Fruit fly (Drosophila melanogaster) whole organism, embryonic: ENCODE measurements around the gene CG9518.

Experiments
- Abd-B ChIP-seq: fragments of 200-800 bp; sonication (Bioruptor generic); optimal IDR thresholded peaks from 2 replicates; lab custom pipeline; 2018; ENCODE audit warnings: missing biosample characterization, mild to moderate bottlenecking, missing genetic modification characterization, moderate library complexity
- Ada2b ChIP-seq: fragments of 200-800 bp; sonication (Bioruptor generic); IDR thresholded peaks from 2 replicates; pipeline ENCODE4 v1.3.6; 2022; ENCODE audit warnings: missing biosample characterization, missing genetic modification characterization
- Asciz ChIP-seq: fragments of 200-800 bp; sonication (Bioruptor generic); optimal IDR thresholded peaks from 2 replicates; lab custom pipeline; 2017; ENCODE audit warnings: missing biosample characterization, mild to moderate bottlenecking, missing genetic modification characterization, missing genetic modification reagents
- B-H1 ChIP-seq: fragments of 200-800 bp; sonication (Bioruptor generic); IDR thresholded peaks from 3 replicates; pipeline ENCODE4 v1.3.6; 2022; ENCODE audit warnings: missing biosample characterization, missing genetic modification characterization
- Blimp-1 ChIP-seq: fragments of 200-800 bp; sonication (Bioruptor generic); optimal IDR thresholded peaks from 3 replicates; lab custom pipeline; 2018; ENCODE audit warnings: missing biosample characterization, missing genetic modification characterization, mild to moderate bottlenecking, moderate library complexity, missing genetic modification reagents
- CG10321 ChIP-seq: fragments of 200-800 bp; sonication (Bioruptor generic); IDR thresholded peaks from 2 replicates; pipeline ENCODE4 v1.3.6; 2022; ENCODE audit warnings: missing biosample characterization, missing genetic modification characterization
- CG12236 ChIP-seq: fragments of 200-800 bp; sonication (Bioruptor generic); optimal IDR thresholded peaks from 2 replicates; lab custom pipeline; 2016; ENCODE audit warnings: missing biosample characterization, missing genetic modification characterization
- CG14014 ChIP-seq: fragments of 200-800 bp; sonication (Bioruptor generic); IDR thresholded peaks from 2 replicates; pipeline ENCODE4 v1.3.6; 2022; ENCODE audit warnings: missing biosample characterization, missing genetic modification characterization
- CG15011 ChIP-seq: fragments of 200-800 bp; sonication (Bioruptor generic); optimal IDR thresholded peaks from 3 replicates; lab custom pipeline; 2018; ENCODE audit warnings: missing biosample characterization, mild to moderate bottlenecking, missing genetic modification characterization
- CG17328 ChIP-seq: fragments of 200-800 bp; sonication (Bioruptor generic); IDR thresholded peaks from 2 replicates; pipeline ENCODE4 v1.3.6; 2022; ENCODE audit warnings: missing biosample characterization, missing genetic modification characterization
- CG17829 ChIP-seq: fragments of 200-800 bp; optimal IDR thresholded peaks from 2 replicates; lab custom pipeline; 2019; ENCODE audit warnings: missing biosample characterization, mild to moderate bottlenecking, missing genetic modification characterization, moderate library complexity
- CG2120 ChIP-seq: fragments of 200-800 bp; sonication (Bioruptor generic); optimal IDR thresholded peaks from 3 replicates; lab custom pipeline; 2016; ENCODE audit warnings: missing biosample characterization, missing genetic modification characterization
- CG2875 ChIP-seq: fragments of 200-800 bp; sonication (Bioruptor generic); optimal IDR thresholded peaks from 2 replicates; lab custom pipeline; 2017; ENCODE audit warnings: missing biosample characterization, mild to moderate bottlenecking, missing genetic modification characterization, missing genetic modification reagents
- CG32532 ChIP-seq: fragments of 200-800 bp; sonication (Bioruptor generic); IDR thresholded peaks from 2 replicates; pipeline ENCODE4 v1.3.6; 2022; ENCODE audit warnings: missing biosample characterization, missing genetic modification characterization
- CG34224 ChIP-seq: fragments of 200-800 bp; sonication (Bioruptor generic); IDR thresholded peaks from 3 replicates; pipeline ENCODE4 v1.3.6; 2022; ENCODE audit warnings: missing biosample characterization, missing genetic modification characterization; ENCODE audit not compliant: partially characterized antibody
- CG42726 ChIP-seq: fragments of 200-800 bp; sonication (Bioruptor generic); IDR thresholded peaks from 2 replicates; pipeline ENCODE4 v1.3.6; 2022; ENCODE audit warnings: missing biosample characterization, missing genetic modification characterization; ENCODE audit not compliant: partially characterized antibody
- CG5245 ChIP-seq: fragments of 200-800 bp; sonication (Bioruptor generic); optimal IDR thresholded peaks from 3 replicates; lab custom pipeline; 2016; ENCODE audit warnings: missing biosample characterization, missing genetic modification characterization
- CG7928 ChIP-seq: fragments of 200-800 bp; sonication (Bioruptor generic); optimal IDR thresholded peaks from 2 replicates; lab custom pipeline; 2017; ENCODE audit warnings: missing biosample characterization, mild to moderate bottlenecking, missing genetic modification characterization
- CG7963 ChIP-seq: fragments of 200-800 bp; sonication (Bioruptor generic); IDR thresholded peaks from 3 replicates; pipeline ENCODE4 v1.3.6; 2022; ENCODE audit warnings: missing biosample characterization, missing genetic modification characterization; ENCODE audit not compliant: partially characterized antibody
- CG8478 ChIP-seq: fragments of >200 bp; optimal IDR thresholded peaks from 2 replicates; lab custom pipeline; 2018
- CG9817 ChIP-seq: fragments of 200-800 bp; sonication (Bioruptor generic); optimal IDR thresholded peaks from 2 replicates; lab custom pipeline; 2018; ENCODE audit warnings: missing biosample characterization, mild to moderate bottlenecking, missing genetic modification characterization, moderate library complexity
- D ChIP-seq, 2 experiments: fragments of 200-800 bp in 1 of 2; fragments of >200 bp in 1 of 2; sonication (Bioruptor generic) in 1 of 2; optimal IDR thresholded peaks; 2 replicates in 1 of 2; 3 replicates in 1 of 2; lab custom pipeline; 2017; ENCODE audit warnings: mild to moderate bottlenecking in 1 of 2, missing biosample characterization in 1 of 2, missing genetic modification characterization in 1 of 2, missing genetic modification reagents in 1 of 2
- Dip2 ChIP-seq: fragments of 200-800 bp; sonication (Bioruptor generic); IDR thresholded peaks from 2 replicates; pipeline ENCODE4 v1.3.6; 2022; ENCODE audit warnings: missing biosample characterization, missing genetic modification characterization
- Gsc ChIP-seq: fragments of 200-800 bp; sonication (Bioruptor generic); IDR thresholded peaks from 2 replicates; pipeline ENCODE4 v1.3.6; 2022; ENCODE audit warnings: missing biosample characterization, missing genetic modification characterization
- H2.0 ChIP-seq: fragments of 200-800 bp; sonication (Bioruptor generic); IDR thresholded peaks from 2 replicates; pipeline ENCODE4 v1.3.6; 2022; ENCODE audit warnings: missing biosample characterization, missing genetic modification characterization
- Hr51 ChIP-seq, 2 experiments: fragments of 200-800 bp; sonication (Bioruptor generic); optimal IDR thresholded peaks; 2 replicates in 1 of 2; 3 replicates in 1 of 2; lab custom pipeline; 2016 to 2018; ENCODE audit warnings: missing biosample characterization in 2 of 2, missing genetic modification characterization in 2 of 2, mild to moderate bottlenecking in 1 of 2, moderate library complexity in 1 of 2
- Kr ChIP-seq: fragments of 200-800 bp; sonication (Bioruptor generic); optimal IDR thresholded peaks from 2 replicates; lab custom pipeline; 2017; ENCODE audit warnings: missing biosample characterization, mild to moderate bottlenecking, missing genetic modification characterization
- MTF-1 ChIP-seq: fragments of 200-800 bp; sonication (Bioruptor generic); optimal IDR thresholded peaks from 2 replicates; lab custom pipeline; 2018; ENCODE audit warnings: missing biosample characterization, mild to moderate bottlenecking, missing genetic modification characterization, borderline replicate concordance
- Mes4 ChIP-seq: fragments of 200-800 bp; sonication (Bioruptor generic); optimal IDR thresholded peaks from 2 replicates; lab custom pipeline; 2016; ENCODE audit warnings: missing biosample characterization, missing genetic modification characterization
- Myb ChIP-seq: fragments of 200-800 bp; sonication (Bioruptor generic); optimal IDR thresholded peaks from 2 replicates; lab custom pipeline; 2016; ENCODE audit warnings: missing biosample characterization, missing genetic modification characterization
- Rx ChIP-seq: fragments of 200-800 bp; sonication (Bioruptor generic); IDR thresholded peaks from 2 replicates; pipeline ENCODE4 v1.3.6; 2022; ENCODE audit warnings: missing biosample characterization, missing genetic modification characterization
- Six4 ChIP-seq: fragments of 200-800 bp; sonication (Bioruptor generic); optimal IDR thresholded peaks from 2 replicates; lab custom pipeline; 2016; ENCODE audit warnings: missing biosample characterization, missing genetic modification characterization
- Spps ChIP-seq: fragments of 200-800 bp; sonication (Bioruptor generic); optimal IDR thresholded peaks from 2 replicates; lab custom pipeline; 2018; ENCODE audit warnings: missing biosample characterization, mild to moderate bottlenecking, missing genetic modification characterization
- ash1 ChIP-seq: fragments of 200-800 bp; sonication (Bioruptor generic); optimal IDR thresholded peaks from 2 replicates; lab custom pipeline; 2018; ENCODE audit warnings: missing biosample characterization, mild to moderate bottlenecking, missing genetic modification characterization
- danr ChIP-seq: fragments of 200-800 bp; sonication (Bioruptor generic); IDR thresholded peaks from 2 replicates; pipeline ENCODE4 v1.3.6; 2022; ENCODE audit warnings: missing biosample characterization, missing genetic modification characterization
- en ChIP-seq: fragments of 200-800 bp; sonication (Bioruptor generic); optimal IDR thresholded peaks from 2 replicates; lab custom pipeline; 2016; ENCODE audit warnings: missing biosample characterization, missing genetic modification characterization
- fd64A ChIP-seq: fragments of 200-800 bp; sonication (Bioruptor generic); optimal IDR thresholded peaks from 3 replicates; lab custom pipeline; 2018; ENCODE audit warnings: missing biosample characterization, mild to moderate bottlenecking, missing genetic modification characterization
- grn ChIP-seq: fragments of 200-800 bp; sonication (Bioruptor generic); optimal IDR thresholded peaks from 3 replicates; lab custom pipeline; 2017; ENCODE audit warnings: missing biosample characterization, missing genetic modification characterization
- gt ChIP-seq: fragments of 200-800 bp; sonication (Bioruptor generic); IDR thresholded peaks from 2 replicates; pipeline ENCODE4 v1.3.6; 2022; ENCODE audit warnings: missing biosample characterization, missing genetic modification characterization
- insv ChIP-seq, 2 experiments: fragments of 200-800 bp; sonication (Bioruptor generic); optimal IDR thresholded peaks; 3 replicates each; lab custom pipeline; 2016 to 2018; ENCODE audit warnings: missing biosample characterization in 2 of 2, missing genetic modification characterization in 2 of 2
- pan ChIP-seq, 4 experiments: fragments of >200 bp in 3 of 4; fragments of 200-800 bp in 1 of 4; sonication (Bioruptor generic) in 1 of 4; optimal IDR thresholded peaks in 3 of 4; IDR thresholded peaks in 1 of 4; 2 replicates each; pipeline versions ENCODE4 v1.3.6 to Lab custom; 2017 to 2022; ENCODE audit warnings: missing biosample characterization in 2 of 4, missing genetic modification characterization in 2 of 4, mixed read lengths in 1 of 4
- repo ChIP-seq: fragments of 200-800 bp; sonication (Bioruptor generic); optimal IDR thresholded peaks from 2 replicates; lab custom pipeline; 2016; ENCODE audit warnings: missing biosample characterization, missing genetic modification characterization
- rib ChIP-seq: fragments of 200-800 bp; sonication (Bioruptor generic); IDR thresholded peaks from 2 replicates; pipeline ENCODE4 v1.3.6; 2022; ENCODE audit warnings: missing biosample characterization, missing genetic modification characterization
- run ChIP-seq: fragments of 200-800 bp; sonication (Bioruptor generic); optimal IDR thresholded peaks from 3 replicates; lab custom pipeline; 2018; ENCODE audit warnings: missing biosample characterization, mild to moderate bottlenecking, missing genetic modification characterization
- slbo ChIP-seq: fragments of 200-800 bp; sonication (Bioruptor generic); IDR thresholded peaks from 2 replicates; pipeline ENCODE4 v1.3.6; 2022; ENCODE audit warnings: missing biosample characterization, missing genetic modification characterization
- sug ChIP-seq: fragments of 200-800 bp; optimal IDR thresholded peaks from 2 replicates; lab custom pipeline; 2019; ENCODE audit warnings: missing biosample characterization, mild to moderate bottlenecking, missing genetic modification characterization, moderate library complexity
- tll ChIP-seq, 2 experiments: fragments of 200-800 bp in 1 of 2; fragments of >200 bp in 1 of 2; sonication (Bioruptor generic) in 1 of 2; optimal IDR thresholded peaks; 2 replicates each; lab custom pipeline; 2017 to 2019; ENCODE audit warnings: missing biosample characterization in 2 of 2, missing genetic modification characterization in 2 of 2, mild to moderate bottlenecking in 1 of 2, moderate library complexity in 1 of 2
- tx ChIP-seq: fragments of 200-800 bp; sonication (Bioruptor generic); optimal IDR thresholded peaks from 2 replicates; lab custom pipeline; 2016; ENCODE audit warnings: missing biosample characterization, missing genetic modification characterization
- zf30C ChIP-seq: fragments of 200-800 bp; sonication (Bioruptor generic); optimal IDR thresholded peaks from 3 replicates; lab custom pipeline; 2018; ENCODE audit warnings: missing biosample characterization, mild to moderate bottlenecking, missing genetic modification characterization

The CG9518 gene

DNA sequence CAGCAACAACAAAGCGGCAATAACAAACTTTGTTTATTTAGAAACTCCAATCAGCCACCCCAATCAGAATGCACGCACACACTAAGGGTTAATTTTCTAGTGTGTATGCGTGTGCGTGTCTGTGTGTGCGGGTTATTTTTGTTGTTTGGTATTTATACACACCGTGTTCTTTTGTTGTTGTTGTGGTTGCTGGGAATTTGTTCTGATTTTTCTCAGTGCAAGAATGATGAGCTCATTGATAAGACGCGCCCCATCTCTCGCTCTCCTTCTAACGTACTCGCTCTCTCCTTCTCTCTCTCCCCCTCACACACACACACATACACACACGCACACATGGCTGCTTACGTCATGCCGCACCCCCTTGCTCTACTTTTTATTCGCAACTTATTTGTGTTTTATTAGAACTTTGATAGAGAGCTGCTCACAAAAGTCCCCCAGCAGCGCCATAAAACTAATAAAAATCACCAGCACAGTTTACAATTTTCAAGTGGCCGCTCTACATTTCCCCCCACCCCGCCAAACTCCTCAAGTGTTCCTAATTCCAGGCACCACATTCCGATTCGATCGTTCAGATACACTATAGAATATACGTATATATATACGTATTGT, 31.1 kb downstream of the CG9518 start (continued):
- TF ChIP-seq Six4 (GFP tag; lab: Kevin White, UChicago) (no peak), Spps (no peak), CG12236 (GFP tag; lab: Kevin White, UChicago) (no peak), CG42726 (GFP tag; lab: Robert Waterston, UW) (0 out of 2 replicates have a peak, but pooled peaks have one; percentile 37), grn (peak; percentile 83), H2.0 (GFP tag; lab: Robert Waterston, UW) (peak; percentile 29; the same call in 1 of the 2 replicates), Hr51 (GFP tag; optimal IDR thresholded peaks at IDR 0.05; lab: Kevin White, UChicago) (peak in 1 of 2 experiments; percentile 60), Gsc (GFP tag; lab: Robert Waterston, UW) (no peak), danr (GFP tag; lab: Robert Waterston, UW) (no peak), gt (GFP tag; lab: Robert Waterston, UW) (no peak), tx (no peak), MTF-1 (GFP tag; lab: Kevin White, UChicago) (peak; percentile 52), slbo (GFP tag; lab: Robert Waterston, UW) (peak; percentile 79), Kr (GFP tag; lab: Kevin White, UChicago) (no peak), Myb (GFP tag; lab: Kevin White, UChicago) (peak; percentile 48), Blimp-1 (GFP tag; lab: Kevin White, UChicago) (no peak), CG9817 (tag; lab: Kevin White, UChicago) (peak; percentile 32), B-H1 (GFP tag; lab: Robert Waterston, UW) (no peak), CG7963 (GFP tag; lab: Robert Waterston, UW) (no peak), insv (GFP tag; optimal IDR thresholded peaks at IDR 0.05; lab: Kevin White, UChicago) (peak; percentile 83 to 94), CG5245 (GFP tag; lab: Kevin White, UChicago) (peak; percentile 4), CG14014 (peak; percentile 47; the same call in 1 of the 2 replicates), CG8478 (lab: Kevin White, UChicago) (no peak), CG2875 (GFP tag; lab: Kevin White, UChicago) (no peak), pan (optimal IDR thresholded peaks at IDR 0.05; lab: Kevin White, UChicago) (no peak), pan (GFP tag; optimal IDR thresholded peaks at IDR 0.05 in 1 of 2, IDR thresholded peaks at IDR 0.05 in 1 of 2) (peak in 1 of 2 experiments; percentile 68), en (GFP tag; lab: Kevin White, UChicago) (no peak), Mes4 (GFP tag; lab: Kevin White, UChicago) (no peak), fd64A (GFP tag; lab: Kevin White, UChicago) (peak; percentile 9), tll (GFP tag; optimal IDR thresholded peaks at IDR 0.05; lab: Kevin White, UChicago) (no peak), ash1 (GFP tag; lab: Kevin White, UChicago) (no peak), rib (peak; percentile 67; the same call in 1 of the 2 replicates), D (optimal IDR thresholded peaks at IDR 0.05; lab: Kevin White, UChicago) (no peak), D (GFP tag; optimal IDR thresholded peaks at IDR 0.05; lab: Kevin White, UChicago) (peak; percentile 31), CG7928 (GFP tag; lab: Kevin White, UChicago) (no peak), CG17328 (GFP tag; lab: Robert Waterston, UW) (peak; percentile 66)

DNA sequence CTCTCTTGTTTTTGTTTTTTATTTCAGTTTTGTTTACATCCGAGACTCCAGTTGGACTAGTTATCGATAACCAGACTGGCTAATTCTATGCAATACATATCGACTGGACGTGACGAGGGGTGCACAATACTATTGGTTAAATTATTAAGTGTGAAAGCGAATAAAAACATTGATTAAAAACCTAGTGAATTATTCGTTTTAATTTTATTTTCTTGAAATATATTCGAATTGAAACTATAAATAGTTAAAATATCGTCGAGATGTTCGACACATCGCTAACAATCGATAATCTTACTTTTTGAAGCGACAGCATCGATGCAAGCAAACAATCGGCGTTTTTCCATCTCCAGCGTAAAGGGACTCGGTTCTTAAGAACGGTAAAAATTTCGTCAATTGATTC, 31.9 kb downstream of the CG9518 start, which contains the start of the genes CG32590 and Flo2:
CG32590 (minus strand) TSS at position 60 of the 400 bp plus-strand sequence.
Flo2 (plus strand) TSS at position 330 of the 400 bp plus-strand sequence.
- TF ChIP-seq repo (GFP tag; lab: Kevin White, UChicago) = peak; percentile 63
- 0 out of 2 replicates have a peak, but pooled peaks have one; percentile 14 for TF ChIP-seq CG10321 (GFP tag; lab: Robert Waterston, UW)
- TF ChIP-seq Dip2 (GFP tag; lab: Robert Waterston, UW) = no peak
- peak; percentile 65 for TF ChIP-seq Abd-B
- peak; percentile 28; the same call in 1 of the 2 replicates for TF ChIP-seq Rx (GFP tag; lab: Robert Waterston, UW)
- no peak for TF ChIP-seq run (tag; lab: Kevin White, UChicago)
- no peak for TF ChIP-seq zf30C
- TF ChIP-seq CG34224 = peak; percentile 98
- TF ChIP-seq CG17829 = peak; percentile 69
- peak; percentile 90 for TF ChIP-seq CG2120
- peak; percentile 60 for TF ChIP-seq sug (tag; lab: Kevin White, UChicago)
- TF ChIP-seq CG15011 (GFP tag; lab: Kevin White, UChicago) = no peak
- TF ChIP-seq Ada2b (GFP tag; lab: Robert Waterston, UW) = peak; percentile 78
- no peak for TF ChIP-seq Asciz (GFP tag; lab: Kevin White, UChicago)
- TF ChIP-seq CG32532 = peak; percentile 90
